Worm (Caenorhabditis elegans) whole organism, L4 larva: ENCODE data around the gene R11G11.16.
A peak's percentile ranks its signal among the peaks of the same experiment; 100 is the strongest.

Source experiments
- F10B5.3 ChIP-seq: sonication (generic microtip); optimal IDR thresholded peaks from 2 replicates; lab custom pipeline; 2016; ENCODE audit warnings: mild to moderate bottlenecking, missing genetic modification characterization, missing compliant biosample characterization
- F37D6.2 ChIP-seq: sonication (generic microtip); optimal IDR thresholded peaks from 2 replicates; lab custom pipeline; 2016; ENCODE audit warnings: mild to moderate bottlenecking, missing genetic modification characterization, missing compliant biosample characterization
- F44E2.7 ChIP-seq: fragments of 200-800 bp; sonication (Bioruptor generic); IDR thresholded peaks from 2 replicates; pipeline ENCODE4 v2.1.2; 2022; ENCODE audit warnings: missing genetic modification characterization, missing compliant biosample characterization
- R02D3.7 ChIP-seq: fragments of 150-350 bp; sonication (generic microtip); optimal IDR thresholded peaks from 3 replicates; lab custom pipeline; 2014; ENCODE audit warnings: missing biosample characterization, missing genetic modification characterization
- T20F7.1 ChIP-seq: fragments of 200-800 bp; sonication (Bioruptor generic); optimal IDR thresholded peaks from 2 replicates; lab custom pipeline; 2018; ENCODE audit warnings: mild to moderate bottlenecking, missing genetic modification characterization, missing compliant biosample characterization
- T26A8.4 ChIP-seq: fragments of 200-800 bp; sonication (Bioruptor generic); IDR thresholded peaks from 2 replicates; pipeline ENCODE4 v1.3.6; 2022; ENCODE audit warnings: missing genetic modification characterization, missing compliant biosample characterization
- Y5F2A.4 ChIP-seq: fragments of 200-800 bp; sonication (Bioruptor generic); optimal IDR thresholded peaks from 2 replicates; lab custom pipeline; 2018; ENCODE audit warnings: mild to moderate bottlenecking, missing genetic modification characterization, missing compliant biosample characterization
- Y75B8A.6 ChIP-seq: fragments of 200-800 bp; sonication (Bioruptor generic); IDR thresholded peaks from 2 replicates; pipeline ENCODE4 v1.3.6; 2022; ENCODE audit warnings: missing genetic modification reagents, missing genetic modification characterization, missing compliant biosample characterization
- ZK337.2 ChIP-seq: fragments of 200-800 bp; sonication (Bioruptor generic); IDR thresholded peaks from 2 replicates; pipeline ENCODE4 v1.3.6; 2022; ENCODE audit warnings: missing genetic modification reagents, missing genetic modification characterization, missing compliant biosample characterization
- ZK546.5 ChIP-seq, 2 experiments: sonication (generic microtip); optimal IDR thresholded peaks; 2 replicates each; lab custom pipeline; 2017; ENCODE audit warnings: missing biosample characterization in 2 of 2, missing genetic modification characterization in 2 of 2
- aha-1 ChIP-seq: fragments of 150-350 bp; peaks from one replicate; lab custom pipeline; 2014; ENCODE audit warnings: missing biosample characterization, missing genetic modification characterization
- arid-1 ChIP-seq: fragments of 200-800 bp; sonication (Bioruptor generic); conservative IDR thresholded peaks from 2 replicates; pipeline ENCODE4 v1.3.6; 2022; ENCODE audit warnings: missing genetic modification reagents, missing genetic modification characterization, missing compliant biosample characterization
- ceh-28 ChIP-seq: fragments of 150-350 bp; optimal IDR thresholded peaks from 2 replicates; lab custom pipeline; 2014; ENCODE audit warnings: missing biosample characterization, missing genetic modification reagents, missing genetic modification characterization
- ceh-44 ChIP-seq: fragments of 200-800 bp; sonication (Bioruptor generic); IDR thresholded peaks from 2 replicates; pipeline ENCODE4 v1.3.6; 2022; ENCODE audit warnings: missing genetic modification reagents, missing genetic modification characterization, missing compliant biosample characterization
- ceh-62 ChIP-seq: sonication (generic microtip); optimal IDR thresholded peaks from 2 replicates; lab custom pipeline; 2017; ENCODE audit warnings: missing biosample characterization, missing genetic modification characterization
- cey-2 ChIP-seq: sonication (generic microtip); optimal IDR thresholded peaks from 3 replicates; lab custom pipeline; 2017; ENCODE audit warnings: missing genetic modification characterization, mild to moderate bottlenecking, missing compliant biosample characterization, antibody characterized with exemption, borderline replicate concordance; ENCODE audit not compliant: insufficient read depth
- ctbp-1 ChIP-seq: fragments of 200-800 bp; sonication (Bioruptor generic); IDR thresholded peaks from 2 replicates; pipeline ENCODE4 v1.3.6; 2022; ENCODE audit warnings: missing genetic modification reagents, missing genetic modification characterization, missing compliant biosample characterization
- daf-12 ChIP-seq: fragments of 150-350 bp; optimal IDR thresholded peaks from 2 replicates; lab custom pipeline; 2014; ENCODE audit warnings: missing biosample characterization, missing genetic modification reagents, missing genetic modification characterization
- daf-19 ChIP-seq: fragments of 200-800 bp; sonication (Bioruptor generic); conservative IDR thresholded peaks from 2 replicates; pipeline ENCODE4 v1.3.6; 2022; ENCODE audit warnings: missing genetic modification characterization, missing compliant biosample characterization
- daf-8 ChIP-seq: fragments of 200-800 bp; sonication (Bioruptor generic); IDR thresholded peaks from 2 replicates; pipeline ENCODE4 v1.3.6; 2022; ENCODE audit warnings: missing genetic modification characterization, missing compliant biosample characterization
- dmd-9 ChIP-seq: fragments of 200-800 bp; sonication (Bioruptor generic); IDR thresholded peaks from 2 replicates; pipeline ENCODE4 v1.3.6; 2022; ENCODE audit warnings: missing genetic modification reagents, missing genetic modification characterization, missing compliant biosample characterization
- dpl-1 ChIP-seq: fragments of 150-350 bp; optimal IDR thresholded peaks from 2 replicates; lab custom pipeline; 2014; ENCODE audit warnings: missing biosample characterization, missing genetic modification reagents, missing genetic modification characterization
- dve-1 ChIP-seq: sonication (generic microtip); optimal IDR thresholded peaks from 2 replicates; lab custom pipeline; 2017; ENCODE audit warnings: antibody characterized with exemption, mild to moderate bottlenecking, missing genetic modification characterization, missing compliant biosample characterization; ENCODE audit not compliant: insufficient read depth
- gei-8 ChIP-seq: fragments of 200-800 bp; sonication (Bioruptor generic); optimal IDR thresholded peaks from 2 replicates; lab custom pipeline; 2018; ENCODE audit warnings: mild to moderate bottlenecking, missing genetic modification characterization, missing compliant biosample characterization
- hlh-11 ChIP-seq: fragments of 200-800 bp; sonication (Bioruptor generic); optimal IDR thresholded peaks from 2 replicates; lab custom pipeline; 2018; ENCODE audit warnings: mild to moderate bottlenecking, missing genetic modification characterization, missing compliant biosample characterization
- hlh-30 ChIP-seq: sonication (generic microtip); optimal IDR thresholded peaks from 2 replicates; lab custom pipeline; 2017; ENCODE audit warnings: antibody characterized with exemption, mild to moderate bottlenecking, missing genetic modification characterization, missing compliant biosample characterization; ENCODE audit not compliant: insufficient read depth
- jun-1 ChIP-seq: fragments of 150-350 bp; optimal IDR thresholded peaks from 2 replicates; lab custom pipeline; 2014; ENCODE audit warnings: missing biosample characterization, missing genetic modification reagents, missing genetic modification characterization
- lim-7 ChIP-seq: fragments of 200-800 bp; sonication (Bioruptor generic); IDR thresholded peaks from 2 replicates; pipeline ENCODE4 v1.3.6; 2022; ENCODE audit warnings: missing genetic modification characterization, missing compliant biosample characterization
- lin-15B ChIP-seq: fragments of 150-350 bp; sonication (generic microtip); optimal IDR thresholded peaks from 3 replicates; lab custom pipeline; 2014; ENCODE audit warnings: missing biosample characterization, missing genetic modification characterization
- lin-29 ChIP-seq: fragments of 200-800 bp; sonication (Bioruptor generic); IDR thresholded peaks from 2 replicates; pipeline ENCODE4 v1.3.6; 2022; ENCODE audit warnings: missing genetic modification reagents, missing genetic modification characterization, missing compliant biosample characterization
- lir-3 ChIP-seq: sonication (generic microtip); optimal IDR thresholded peaks from 2 replicates; lab custom pipeline; 2016; ENCODE audit warnings: mild to moderate bottlenecking, missing genetic modification characterization, missing compliant biosample characterization
- madf-5 ChIP-seq, 2 experiments: fragments of 200-800 bp; sonication (Bioruptor generic); IDR thresholded peaks; 2 replicates each; pipeline ENCODE4 v1.3.6; 2022; ENCODE audit warnings: missing compliant biosample characterization in 2 of 2, missing genetic modification characterization in 2 of 2
- mep-1 ChIP-seq: fragments of 150-350 bp; sonication (generic microtip); optimal IDR thresholded peaks from 3 replicates; lab custom pipeline; 2014; ENCODE audit warnings: missing biosample characterization, missing genetic modification characterization
- mxl-3 ChIP-seq: fragments of 200-800 bp; sonication (Bioruptor generic); optimal IDR thresholded peaks from 2 replicates; lab custom pipeline; 2018; ENCODE audit warnings: mild to moderate bottlenecking, missing genetic modification characterization, missing compliant biosample characterization
- nhr-102 ChIP-seq: sonication (generic microtip); optimal IDR thresholded peaks from 2 replicates; lab custom pipeline; 2016; ENCODE audit warnings: mild to moderate bottlenecking, missing genetic modification characterization, moderate library complexity, missing compliant biosample characterization
- nhr-11 ChIP-seq: fragments of 150-350 bp; optimal IDR thresholded peaks from 2 replicates; lab custom pipeline; 2014; ENCODE audit warnings: missing biosample characterization, missing genetic modification characterization
- nhr-111 ChIP-seq: fragments of 200-800 bp; sonication (Bioruptor generic); optimal IDR thresholded peaks from 2 replicates; lab custom pipeline; 2018; ENCODE audit warnings: mild to moderate bottlenecking, missing genetic modification characterization, missing compliant biosample characterization
- nhr-25 ChIP-seq: sonication (generic microtip); optimal IDR thresholded peaks from 2 replicates; lab custom pipeline; 2017; ENCODE audit warnings: missing genetic modification characterization, mild to moderate bottlenecking, missing compliant biosample characterization, antibody characterized with exemption, moderate library complexity, borderline replicate concordance; ENCODE audit not compliant: insufficient read depth
- nhr-28 ChIP-seq: fragments of 150-350 bp; optimal IDR thresholded peaks from 2 replicates; lab custom pipeline; 2014; ENCODE audit warnings: missing biosample characterization, missing genetic modification characterization
- nhr-48 ChIP-seq: sonication (generic microtip); optimal IDR thresholded peaks from 2 replicates; lab custom pipeline; 2016; ENCODE audit warnings: mild to moderate bottlenecking, missing genetic modification characterization, missing compliant biosample characterization
- nhr-6 ChIP-seq: fragments of 150-350 bp; optimal IDR thresholded peaks from 2 replicates; lab custom pipeline; 2014; ENCODE audit warnings: missing biosample characterization, missing genetic modification characterization
- nhr-76 ChIP-seq: fragments of 150-350 bp; optimal IDR thresholded peaks from 2 replicates; lab custom pipeline; 2014; ENCODE audit warnings: missing biosample characterization, missing genetic modification characterization
- nhr-77 ChIP-seq: fragments of 150-350 bp; optimal IDR thresholded peaks from 2 replicates; lab custom pipeline; 2014; ENCODE audit warnings: missing biosample characterization, missing genetic modification characterization
- rbr-2 ChIP-seq: sonication (generic microtip); optimal IDR thresholded peaks from 2 replicates; lab custom pipeline; 2016; ENCODE audit warnings: missing genotype, missing genetic modification characterization, missing compliant biosample characterization
- saeg-2 ChIP-seq: fragments of 200-800 bp; sonication (Bioruptor generic); IDR thresholded peaks from 2 replicates; pipeline ENCODE4 v1.3.6; 2022; ENCODE audit warnings: missing genetic modification reagents, missing genetic modification characterization, missing compliant biosample characterization
- snpc-1.2 ChIP-seq: fragments of 200-800 bp; sonication (Bioruptor generic); IDR thresholded peaks from 2 replicates; pipeline ENCODE4 v1.3.6; 2022; ENCODE audit warnings: missing genetic modification reagents, missing genetic modification characterization, missing compliant biosample characterization
- spr-1 ChIP-seq: sonication (generic microtip); optimal IDR thresholded peaks from 2 replicates; lab custom pipeline; 2016; ENCODE audit warnings: mild to moderate bottlenecking, missing genetic modification characterization, missing compliant biosample characterization
- spr-3 ChIP-seq: fragments of 200-800 bp; sonication (Bioruptor generic); optimal IDR thresholded peaks from 2 replicates; lab custom pipeline; 2018; ENCODE audit warnings: mild to moderate bottlenecking, missing genetic modification characterization, missing compliant biosample characterization
- unc-39 ChIP-seq: sonication (generic microtip); optimal IDR thresholded peaks from 2 replicates; lab custom pipeline; 2017; ENCODE audit warnings: missing biosample characterization, missing genetic modification characterization
- unc-62 ChIP-seq, 3 experiments: fragments of 150-350 bp in 1 of 3; sonication (generic microtip); optimal IDR thresholded peaks in 2 of 3; peaks in 1 of 3; 1 replicate in 1 of 3; 2 replicates in 2 of 3; lab custom pipeline; 2014 to 2017; ENCODE audit warnings: missing biosample characterization in 3 of 3, missing genetic modification characterization in 3 of 3, missing genetic modification reagents in 3 of 3, missing genotype in 1 of 3
- zfp-3 ChIP-seq: fragments of 200-800 bp; sonication (Bioruptor generic); conservative IDR thresholded peaks from 2 replicates; pipeline ENCODE4 v1.3.6; 2022; ENCODE audit warnings: missing genetic modification reagents, missing genetic modification characterization, missing compliant biosample characterization
- ztf-7 ChIP-seq: fragments of 150-350 bp; optimal IDR thresholded peaks from 2 replicates; lab custom pipeline; 2014; ENCODE audit warnings: missing biosample characterization, missing genetic modification characterization

Gene R11G11.16

ce11 chrV:534176-534575, 9.2 kb upstream of the R11G11.16 start, which contains the start of gene nhr-132 (continued):
- no peak for TF ChIP-seq nhr-48
- TF ChIP-seq rbr-2 (tag; lab: Kevin White, UChicago), result no peak
- TF ChIP-seq daf-8, result no peak
- TF ChIP-seq lin-15B (tag; lab: Kevin White, UChicago), result no peak
- TF ChIP-seq nhr-6 (tag; lab: Kevin White, UChicago), result no peak
- no peak for TF ChIP-seq nhr-11 (tag; lab: Kevin White, UChicago)
- TF ChIP-seq dpl-1, result no peak
- TF ChIP-seq arid-1 (GFP tag; lab: Robert Waterston, UW), result no peak
- TF ChIP-seq lim-7 (GFP tag; lab: Robert Waterston, UW), result no peak
- TF ChIP-seq mep-1 (tag; lab: Kevin White, UChicago), result peak; percentile 23
- no peak for TF ChIP-seq F44E2.7 (GFP tag; lab: Robert Waterston, UW)
- TF ChIP-seq nhr-28 (tag; lab: Kevin White, UChicago), result peak; percentile 77
- no peak for TF ChIP-seq daf-19
- no peak for TF ChIP-seq mxl-3 (GFP tag; lab: Kevin White, UChicago)
- TF ChIP-seq nhr-111 (GFP tag; lab: Kevin White, UChicago), result no peak
- TF ChIP-seq nhr-25 (tag; lab: Kevin White, UChicago), result no peak
- no peak for TF ChIP-seq dmd-9 (GFP tag; lab: Robert Waterston, UW)
- TF ChIP-seq nhr-77 (tag; lab: Kevin White, UChicago), result peak; percentile 8
- no peak for TF ChIP-seq nhr-76
- no peak for TF ChIP-seq lir-3
- no peak for TF ChIP-seq cey-2 (tag; lab: Kevin White, UChicago)
- TF ChIP-seq spr-1, result no peak
- no peak for TF ChIP-seq saeg-2 (GFP tag; lab: Robert Waterston, UW)
- no peak for TF ChIP-seq F10B5.3 (tag; lab: Kevin White, UChicago)
- no peak for TF ChIP-seq unc-39 (tag; lab: Kevin White, UChicago)
- no peak for TF ChIP-seq daf-12 (tag; lab: Kevin White, UChicago)
- peak; percentile 67 for TF ChIP-seq hlh-11 (tag; lab: Kevin White, UChicago)
- no peak for TF ChIP-seq ceh-62 (tag; lab: Kevin White, UChicago)
- peak; percentile 43 for TF ChIP-seq hlh-30 (tag; lab: Kevin White, UChicago)
- TF ChIP-seq Y75B8A.6 (GFP tag; lab: Robert Waterston, UW), result no peak
- TF ChIP-seq ceh-28, result no peak
- no peak for TF ChIP-seq R02D3.7 (tag; lab: Kevin White, UChicago)
- no peak for TF ChIP-seq zfp-3 (GFP tag; lab: Robert Waterston, UW)
- TF ChIP-seq ZK546.5 (tag; optimal IDR thresholded peaks at IDR 0.05; lab: Kevin White, UChicago), result no peak
- no peak for TF ChIP-seq madf-5 (GFP tag; IDR thresholded peaks at IDR 0.05; lab: Robert Waterston, UW)
- TF ChIP-seq T26A8.4 (GFP tag; lab: Robert Waterston, UW), result no peak
- TF ChIP-seq F37D6.2 (tag; lab: Kevin White, UChicago), result no peak
- TF ChIP-seq aha-1 (tag; lab: Kevin White, UChicago), result no peak
- TF ChIP-seq ceh-44 (GFP tag; lab: Robert Waterston, UW), result no peak
- TF ChIP-seq Y5F2A.4 (GFP tag; lab: Kevin White, UChicago), result no peak
- no peak for TF ChIP-seq snpc-1.2 (GFP tag; lab: Robert Waterston, UW)
- TF ChIP-seq ztf-7 (tag; lab: Kevin White, UChicago), result peak; percentile 43
- TF ChIP-seq jun-1 (tag; lab: Kevin White, UChicago), result no peak
- no peak for TF ChIP-seq ctbp-1 (GFP tag; lab: Robert Waterston, UW)
- TF ChIP-seq unc-62 (GFP tag; optimal IDR thresholded peaks at IDR 0.05 in 1 of 2; lab: Kevin White, UChicago), result no peak
- no peak for TF ChIP-seq unc-62 (tag; optimal IDR thresholded peaks at IDR 0.05; lab: Kevin White, UChicago)
- no peak for TF ChIP-seq ZK337.2 (GFP tag; lab: Robert Waterston, UW)
- TF ChIP-seq nhr-102, result peak; percentile 64
- no peak for TF ChIP-seq T20F7.1 (GFP tag; lab: Kevin White, UChicago)
- no peak for TF ChIP-seq spr-3 (GFP tag; lab: Kevin White, UChicago)
- no peak for TF ChIP-seq gei-8 (GFP tag; lab: Kevin White, UChicago)
- no peak for TF ChIP-seq lin-29
- peak; percentile 74 for TF ChIP-seq dve-1 (tag; lab: Kevin White, UChicago)
